Worm (Caenorhabditis elegans) whole organism, L3 larva: ENCODE results near the gene str-85.

Source experiments
- R02D3.7 ChIP-seq: fragments of 150-350 bp; optimal IDR thresholded peaks from 2 replicates; lab custom pipeline; 2014; ENCODE audit warnings: missing biosample characterization, missing genetic modification characterization
- aly-2 ChIP-seq: fragments of 150-350 bp; optimal IDR thresholded peaks from 2 replicates; lab custom pipeline; 2014; ENCODE audit warnings: missing biosample characterization, missing genetic modification characterization
- ceh-9 ChIP-seq: sonication (generic microtip); optimal IDR thresholded peaks from 2 replicates; lab custom pipeline; 2018; ENCODE audit warnings: missing biosample characterization, missing genetic modification characterization
- daf-12 ChIP-seq: fragments of 150-350 bp; optimal IDR thresholded peaks from 2 replicates; lab custom pipeline; 2014; ENCODE audit warnings: missing biosample characterization, missing genetic modification reagents, missing genetic modification characterization
- nfya-1 ChIP-seq: sonication (generic microtip); optimal IDR thresholded peaks from 2 replicates; lab custom pipeline; 2017; ENCODE audit warnings: missing genetic modification characterization, mild to moderate bottlenecking, missing compliant biosample characterization, antibody characterized with exemption, moderate library complexity; ENCODE audit not compliant: insufficient read depth
- tbx-2 ChIP-seq: sonication (generic microtip); optimal IDR thresholded peaks from 2 replicates; lab custom pipeline; 2016; ENCODE audit warnings: mild to moderate bottlenecking, missing genetic modification characterization, missing compliant biosample characterization
- zag-1 ChIP-seq: fragments of 150-350 bp; optimal IDR thresholded peaks from 2 replicates; lab custom pipeline; 2014; ENCODE audit warnings: missing biosample characterization, missing genetic modification characterization

DNA sequence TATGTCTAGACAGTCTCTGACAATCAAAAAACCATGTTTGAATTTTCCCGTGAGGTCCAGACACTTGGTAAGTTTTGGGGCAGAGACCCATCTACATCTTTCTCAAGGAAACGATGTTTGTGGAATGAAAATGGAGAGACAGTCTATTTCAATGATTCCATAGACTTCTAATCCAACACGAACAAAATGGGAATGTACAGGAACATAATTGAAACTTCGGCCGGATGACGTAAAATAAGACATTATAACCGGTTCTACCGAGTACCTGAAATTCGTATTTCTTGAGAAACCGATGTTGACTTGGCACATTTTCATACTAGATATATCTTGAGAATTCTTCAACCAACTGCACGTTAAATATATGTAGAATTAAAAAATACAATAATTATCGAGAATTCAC, 2.5 kb upstream of the str-85 start, which contains the start of gene str-87:
- TF ChIP-seq nfya-1 = no peak
- TF ChIP-seq tbx-2 = no peak
- no peak for TF ChIP-seq daf-12
- TF ChIP-seq ceh-9 (tag; lab: Kevin White, UChicago) = no peak
- no peak for TF ChIP-seq aly-2 (tag; lab: Kevin White, UChicago)
- TF ChIP-seq zag-1 (tag; lab: Kevin White, UChicago) = no peak
- no peak for TF ChIP-seq R02D3.7 (tag; lab: Kevin White, UChicago)
